Fruit fly (Drosophila melanogaster) whole organism, wandering third instar larva: ENCODE results near the gene CCT1.

ENCODE experiments used
- Abd-B ChIP-seq: fragments of >200 bp; optimal IDR thresholded peaks from 2 replicates; lab custom pipeline; 2017; ENCODE audit warnings: missing biosample characterization, missing genetic modification characterization
- CG9705 ChIP-seq: fragments of 200-800 bp; sonication (Bioruptor generic); optimal IDR thresholded peaks from 2 replicates; lab custom pipeline; 2018; ENCODE audit warnings: missing biosample characterization, mild to moderate bottlenecking, missing genetic modification characterization
- CrebA ChIP-seq: fragments of 200-800 bp; sonication (Bioruptor generic); optimal IDR thresholded peaks from 2 replicates; lab custom pipeline; 2016; ENCODE audit warnings: missing biosample characterization, mild to moderate bottlenecking, missing genetic modification characterization, borderline replicate concordance
- Dfd ChIP-seq: fragments of >200 bp; optimal IDR thresholded peaks from 2 replicates; lab custom pipeline; 2017; ENCODE audit warnings: missing biosample characterization, missing genetic modification characterization
- Dif ChIP-seq: fragments of 200-275, 200-300 bp; sonication (Bioruptor generic); optimal IDR thresholded peaks from 2 replicates; lab custom pipeline; 2018; ENCODE audit warnings: missing biosample characterization, missing genetic modification characterization; ENCODE audit not compliant: partially characterized antibody
- GATAd ChIP-seq: sonication (Bioruptor generic); optimal IDR thresholded peaks from 2 replicates; lab custom pipeline; 2016; ENCODE audit warnings: missing biosample characterization, missing genetic modification characterization
- HLH106 ChIP-seq: fragments of 200-800 bp; optimal IDR thresholded peaks from 3 replicates; lab custom pipeline; 2019; ENCODE audit warnings: missing biosample characterization, mild to moderate bottlenecking, missing genetic modification characterization, moderate library complexity
- Hnf4 ChIP-seq: fragments of 200-800 bp; sonication (Bioruptor generic); optimal IDR thresholded peaks from 2 replicates; lab custom pipeline; 2016; ENCODE audit warnings: missing biosample characterization, mild to moderate bottlenecking, missing genetic modification characterization
- Mio ChIP-seq: sonication (Bioruptor generic); optimal IDR thresholded peaks from 2 replicates; lab custom pipeline; 2016; ENCODE audit warnings: missing biosample characterization, missing genetic modification characterization
- Myc ChIP-seq: fragments of >200 bp; optimal IDR thresholded peaks from 2 replicates; lab custom pipeline; 2017
- N ChIP-seq: fragments of >200 bp; optimal IDR thresholded peaks from 2 replicates; lab custom pipeline; 2018; ENCODE audit warnings: missing biosample characterization, missing external identifiers, missing genetic modification characterization
- OdsH ChIP-seq: fragments of 200-800 bp; sonication (Bioruptor generic); optimal IDR thresholded peaks from 2 replicates; lab custom pipeline; 2016; ENCODE audit warnings: missing biosample characterization, mild to moderate bottlenecking, missing genetic modification characterization
- Rel ChIP-seq, 2 experiments: fragments of 200-800 bp; sonication (Bioruptor generic) in 1 of 2; optimal IDR thresholded peaks; 2 replicates in 1 of 2; 3 replicates in 1 of 2; lab custom pipeline; 2016 to 2019; ENCODE audit warnings: mild to moderate bottlenecking in 2 of 2, missing biosample characterization in 2 of 2, missing genetic modification characterization in 2 of 2, moderate library complexity in 1 of 2
- Vsx2 ChIP-seq: fragments of 200-300, 225-300 bp; sonication (Bioruptor generic); optimal IDR thresholded peaks from 2 replicates; lab custom pipeline; 2018; ENCODE audit warnings: missing biosample characterization, missing genetic modification characterization; ENCODE audit not compliant: partially characterized antibody
- br ChIP-seq: fragments of 200-800 bp; sonication (Bioruptor generic); optimal IDR thresholded peaks from 2 replicates; lab custom pipeline; 2016; ENCODE audit warnings: missing biosample characterization, missing genetic modification characterization
- brk ChIP-seq: fragments of 200-800 bp; sonication (Bioruptor generic); optimal IDR thresholded peaks from 2 replicates; lab custom pipeline; 2016; ENCODE audit warnings: missing biosample characterization, mild to moderate bottlenecking, missing genetic modification characterization
- dl ChIP-seq, 2 experiments: fragments of 175-275, 200-275 bp in 1 of 2; fragments of 200-275 bp in 1 of 2; sonication (Bioruptor generic); optimal IDR thresholded peaks; lab custom pipeline; 2018; ENCODE audit warnings: mild to moderate bottlenecking in 2 of 2, missing biosample characterization in 2 of 2, missing genetic modification characterization in 2 of 2, moderate library complexity in 2 of 2; ENCODE audit not compliant: partially characterized antibody in 2 of 2, insufficient read depth in 1 of 2
- dmrt93B ChIP-seq: fragments of 200-800 bp; sonication (Bioruptor generic); optimal IDR thresholded peaks from 2 replicates; lab custom pipeline; 2018; ENCODE audit warnings: missing biosample characterization, mild to moderate bottlenecking, missing genetic modification characterization
- dsf ChIP-seq: sonication (Bioruptor generic); optimal IDR thresholded peaks from 2 replicates; lab custom pipeline; 2016; ENCODE audit warnings: missing biosample characterization, missing genetic modification characterization, borderline replicate concordance
- ey ChIP-seq: fragments of 200-800 bp; sonication (Bioruptor generic); optimal IDR thresholded peaks from 2 replicates; lab custom pipeline; 2016; ENCODE audit warnings: missing biosample characterization, missing genetic modification characterization
- foxo ChIP-seq, 2 experiments: fragments of 200-800 bp; sonication (Bioruptor generic); optimal IDR thresholded peaks; 2 replicates in 1 of 2; 3 replicates in 1 of 2; lab custom pipeline; 2016 to 2017; ENCODE audit warnings: missing biosample characterization in 2 of 2, missing genetic modification characterization in 2 of 2
- fru ChIP-seq: fragments of 200-800 bp; sonication (Bioruptor generic); optimal IDR thresholded peaks from 3 replicates; lab custom pipeline; 2016; ENCODE audit warnings: missing biosample characterization, mild to moderate bottlenecking, missing genetic modification characterization
- h ChIP-seq: fragments of 200-800 bp; sonication (Bioruptor generic); optimal IDR thresholded peaks from 3 replicates; lab custom pipeline; 2016; ENCODE audit warnings: missing biosample characterization, mild to moderate bottlenecking, missing genetic modification characterization
- jim ChIP-seq: fragments of 175-275, 200-325 bp; sonication (Bioruptor generic); optimal IDR thresholded peaks from 2 replicates; lab custom pipeline; 2016; ENCODE audit warnings: missing biosample characterization, mild to moderate bottlenecking, missing genetic modification characterization
- lola ChIP-seq: fragments of >200 bp; optimal IDR thresholded peaks from 2 replicates; lab custom pipeline; 2017; ENCODE audit warnings: missing biosample characterization, missing genetic modification characterization
- psq ChIP-seq: fragments of 200-800 bp; sonication (Bioruptor generic); optimal IDR thresholded peaks from 3 replicates; lab custom pipeline; 2017; ENCODE audit warnings: missing biosample characterization, mild to moderate bottlenecking, missing genetic modification characterization, moderate library complexity
- rgr ChIP-seq: fragments of 200-800 bp; sonication (Bioruptor generic); optimal IDR thresholded peaks from 3 replicates; lab custom pipeline; 2016; ENCODE audit warnings: missing biosample characterization, mild to moderate bottlenecking, missing genetic modification characterization
- sage ChIP-seq: fragments of 200-800 bp; sonication (Bioruptor generic); optimal IDR thresholded peaks from 2 replicates; lab custom pipeline; 2016; ENCODE audit warnings: missing biosample characterization, mild to moderate bottlenecking, missing genetic modification characterization
- sv ChIP-seq: fragments of 200-800 bp; sonication (Bioruptor generic); optimal IDR thresholded peaks from 3 replicates; lab custom pipeline; 2016; ENCODE audit warnings: missing biosample characterization, missing genetic modification characterization
- woc ChIP-seq: sonication (Bioruptor generic); optimal IDR thresholded peaks from 2 replicates; lab custom pipeline; 2016; ENCODE audit warnings: missing biosample characterization, mild to moderate bottlenecking, missing genetic modification characterization

The CCT1 gene

DNA sequence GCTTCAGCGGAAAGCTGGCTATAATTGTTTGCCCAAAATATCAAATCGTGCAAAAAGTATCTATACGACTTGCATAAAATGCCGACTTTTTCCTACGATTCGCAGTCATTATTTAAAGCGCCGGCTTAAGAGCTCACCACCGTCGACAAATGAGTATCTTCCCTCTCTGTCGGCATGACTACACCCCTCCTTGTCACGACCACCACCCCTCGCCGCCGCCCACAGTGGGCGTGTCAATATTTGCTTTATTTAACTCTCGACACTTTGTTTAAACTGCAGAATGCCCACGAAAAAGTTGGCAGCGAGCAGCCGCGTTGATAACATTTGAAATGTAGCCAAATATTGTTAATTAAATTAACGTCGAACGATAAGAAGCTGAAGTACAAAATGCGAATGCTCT is 27.0 kb upstream of the CCT1 start (continued):
- TF ChIP-seq sage (GFP tag; lab: Kevin White, UChicago), result no peak
- peak; percentile 9 for TF ChIP-seq GATAd (GFP tag; lab: Kevin White, UChicago)
- TF ChIP-seq Hnf4, result peak; percentile 8
- no peak for TF ChIP-seq N (GFP tag; lab: Kevin White, UChicago)
- TF ChIP-seq Mio (GFP tag; lab: Kevin White, UChicago), result no peak
- no peak for TF ChIP-seq dl (GFP tag; optimal IDR thresholded peaks at IDR 0.05; lab: Kevin White, UChicago; ENCODE audit: insufficient read depth in 1 of 2, partially characterized antibody in 2 of 2)
- no peak for TF ChIP-seq lola (GFP tag; lab: Kevin White, UChicago)
- TF ChIP-seq, all 38 proteins: peak for 11

DNA sequence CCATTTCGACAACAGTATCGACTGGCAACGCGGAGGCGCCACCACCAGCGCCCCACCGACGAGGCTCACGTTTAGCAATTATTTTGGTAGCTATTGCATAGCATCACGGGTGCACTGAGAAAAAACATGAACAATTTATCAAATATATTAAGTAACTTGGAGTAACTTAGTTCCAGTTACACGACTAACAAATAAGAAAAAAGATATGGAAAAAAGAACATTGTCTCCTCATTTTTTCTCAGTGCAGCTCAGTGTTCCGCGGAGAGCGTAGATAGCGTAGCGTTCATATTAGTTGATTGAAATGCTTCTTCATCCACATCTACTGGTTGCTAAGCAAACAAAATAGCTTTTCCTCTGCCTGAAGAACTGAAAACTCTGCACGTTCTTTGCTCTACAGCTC is 24.1 kb upstream of the CCT1 start:
- TF ChIP-seq dsf (GFP tag; lab: Kevin White, UChicago) (no peak), foxo (GFP tag; optimal IDR thresholded peaks at IDR 0.05; lab: Kevin White, UChicago) (peak in 1 of 2 experiments; percentile 5), Hnf4 (no peak)

DNA sequence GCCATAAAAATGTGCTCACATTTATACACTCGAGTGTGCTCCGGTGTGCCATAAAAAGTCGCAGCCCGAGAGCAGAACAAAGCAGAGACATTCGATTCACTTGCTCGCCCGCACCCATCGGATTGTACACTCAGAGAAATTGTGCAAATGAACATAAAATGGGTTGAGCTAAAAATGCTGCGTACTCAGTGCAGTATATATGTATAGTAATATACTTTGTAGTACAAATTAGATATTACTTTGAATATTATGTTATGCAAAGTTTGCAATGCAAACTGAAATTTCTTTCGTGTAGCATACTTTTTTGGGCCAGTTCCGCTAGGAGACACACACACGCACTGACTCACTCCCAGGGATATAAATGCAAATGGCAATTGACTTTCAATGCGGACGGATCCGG is 12.4 kb upstream of the CCT1 start:
- TF ChIP-seq Abd-B (GFP tag; lab: Kevin White, UChicago) (no peak), sage (GFP tag; lab: Kevin White, UChicago) (no peak), dmrt93B (GFP tag; lab: Kevin White, UChicago) (no peak), dl (GFP tag; optimal IDR thresholded peaks at IDR 0.05; lab: Kevin White, UChicago; ENCODE audit: insufficient read depth in 1 of 2, partially characterized antibody in 2 of 2) (no peak), jim (GFP tag; lab: Kevin White, UChicago) (no peak), h (no peak), Myc (lab: Kevin White, UChicago) (no peak), Hnf4 (no peak), brk (no peak), OdsH (GFP tag; lab: Kevin White, UChicago) (no peak), Dfd (GFP tag; lab: Kevin White, UChicago) (no peak), rgr (GFP tag; lab: Kevin White, UChicago) (no peak), lola (GFP tag; lab: Kevin White, UChicago) (no peak)
- TF ChIP-seq, all 38 proteins: peak for 0

DNA sequence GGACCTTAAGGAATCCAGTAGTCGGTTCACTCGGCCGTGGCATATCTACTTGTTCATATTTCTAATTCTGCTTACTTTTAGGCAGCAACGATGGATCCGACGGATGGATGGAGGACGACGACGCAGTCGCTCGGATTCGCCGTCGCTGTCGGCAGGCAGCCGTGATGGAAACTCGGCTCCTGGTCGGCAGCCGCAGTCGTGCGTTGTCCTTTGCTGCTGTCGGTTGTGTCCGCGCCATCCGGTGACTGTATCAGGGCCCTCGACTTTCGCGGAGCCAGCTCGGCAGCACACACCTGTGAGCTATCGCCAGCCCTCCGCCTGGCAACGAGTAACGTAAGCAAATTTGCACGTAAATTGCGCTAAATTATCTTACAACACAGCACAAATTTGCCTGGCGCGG is 5.8 kb upstream of the CCT1 start, which contains the start of gene Octbeta1R:
Gene Octbeta1R (plus strand): TSS at position 191 of the 400 bp plus-strand sequence.
- TF ChIP-seq CrebA (GFP tag; lab: Kevin White, UChicago) (no peak), OdsH (GFP tag; lab: Kevin White, UChicago) (no peak), foxo (GFP tag; optimal IDR thresholded peaks at IDR 0.05; lab: Kevin White, UChicago) (no peak)

DNA sequence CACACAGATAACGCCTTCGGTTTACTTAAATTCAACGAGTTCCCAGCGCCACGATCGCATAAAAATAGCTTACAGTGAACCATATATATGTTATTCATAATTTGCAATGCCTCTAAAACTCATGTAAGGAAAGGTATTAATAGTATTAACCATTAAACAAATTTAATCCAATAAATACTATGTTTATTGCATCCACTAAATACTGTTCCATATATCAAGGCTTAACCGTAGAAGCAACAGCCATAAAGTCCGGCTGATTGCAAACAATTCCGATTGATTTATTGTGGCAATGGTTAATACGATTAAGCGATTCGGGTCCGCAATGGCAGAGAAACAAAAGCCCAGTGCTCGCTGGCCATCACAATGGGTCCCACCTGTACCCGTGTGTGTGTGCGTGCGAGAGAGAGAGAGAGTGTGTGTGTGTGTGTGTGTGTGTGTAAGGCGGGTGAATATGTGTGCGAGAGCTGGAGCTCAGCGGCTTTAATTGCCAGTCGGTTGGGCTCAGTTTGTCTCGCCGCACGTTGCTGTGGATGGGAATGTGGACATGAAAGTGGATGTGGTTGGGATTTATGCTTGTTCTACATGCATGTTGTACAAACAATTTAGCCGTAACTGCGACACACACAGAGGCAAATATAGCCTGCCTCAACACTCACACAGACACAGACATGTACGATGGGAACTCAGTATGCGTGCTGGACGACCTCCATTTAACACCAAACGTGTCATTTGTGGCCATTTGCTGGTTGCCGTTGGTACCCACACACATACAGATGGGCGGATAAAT is 3.5 kb upstream of the CCT1 start:
- TF ChIP-seq Hnf4, result no peak
- TF ChIP-seq psq (GFP tag; lab: Kevin White, UChicago), result no peak
- peak; percentile 82 for TF ChIP-seq fru (GFP tag; lab: Kevin White, UChicago)
- peak; percentile 2 for TF ChIP-seq h

DNA sequence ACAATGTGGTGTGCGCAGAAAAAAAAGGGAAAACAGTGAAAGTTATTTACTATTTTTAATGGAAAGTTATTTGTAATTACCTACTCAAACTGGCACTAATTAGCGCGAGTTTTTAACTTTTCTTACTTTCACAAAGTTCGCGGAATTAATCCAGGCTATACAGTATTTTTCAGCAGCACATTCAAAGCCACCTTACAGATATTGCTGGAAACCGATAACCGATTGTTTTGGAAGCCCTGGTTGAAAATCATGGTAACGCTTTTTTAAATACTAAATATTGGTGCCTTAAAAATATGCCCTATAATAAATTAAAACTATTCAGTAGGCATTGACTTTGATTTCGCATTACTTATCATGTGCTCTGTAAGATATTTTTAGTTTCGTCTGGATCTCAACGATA is 1.5 kb upstream of the CCT1 start, which contains the start of gene tHMG2:
Gene tHMG2 (plus strand): TSS at position 187 of the 400 bp plus-strand sequence.
- TF ChIP-seq Vsx2 (GFP tag; lab: Kevin White, UChicago), result no peak
- no peak for TF ChIP-seq N (GFP tag; lab: Kevin White, UChicago)
- TF ChIP-seq Dfd (GFP tag; lab: Kevin White, UChicago), result no peak
- TF ChIP-seq GATAd (GFP tag; lab: Kevin White, UChicago), result no peak
- TF ChIP-seq Dif (GFP tag; lab: Kevin White, UChicago), result no peak
- no peak for TF ChIP-seq rgr (GFP tag; lab: Kevin White, UChicago)
- no peak for TF ChIP-seq dl (GFP tag; optimal IDR thresholded peaks at IDR 0.05; lab: Kevin White, UChicago; ENCODE audit: insufficient read depth in 1 of 2, partially characterized antibody in 2 of 2)
- no peak for TF ChIP-seq Myc (lab: Kevin White, UChicago)
- TF ChIP-seq h, result no peak
- no peak for TF ChIP-seq ey (GFP tag; lab: Kevin White, UChicago)
- no peak for TF ChIP-seq jim (GFP tag; lab: Kevin White, UChicago)
- no peak for TF ChIP-seq brk
- no peak for TF ChIP-seq br (GFP tag; lab: Kevin White, UChicago)
- TF ChIP-seq sv (GFP tag; lab: Kevin White, UChicago), result no peak
- no peak for TF ChIP-seq CG9705
- TF ChIP-seq HLH106 (tag; lab: Kevin White, UChicago), result no peak
- no peak for TF ChIP-seq Abd-B (GFP tag; lab: Kevin White, UChicago)
- TF ChIP-seq Rel (GFP tag; optimal IDR thresholded peaks at IDR 0.05; lab: Kevin White, UChicago), result no peak
- TF ChIP-seq Rel (tag; optimal IDR thresholded peaks at IDR 0.05; lab: Kevin White, UChicago), result no peak
- no peak for TF ChIP-seq woc (GFP tag; lab: Kevin White, UChicago)
- no peak for TF ChIP-seq lola (GFP tag; lab: Kevin White, UChicago)
